Worm (Caenorhabditis elegans): ENCODE measurements around the gene T04H1.5.
A peak's percentile ranks its signal among the peaks of the same experiment; 100 is the strongest.

The T04H1.5 gene

DNA sequence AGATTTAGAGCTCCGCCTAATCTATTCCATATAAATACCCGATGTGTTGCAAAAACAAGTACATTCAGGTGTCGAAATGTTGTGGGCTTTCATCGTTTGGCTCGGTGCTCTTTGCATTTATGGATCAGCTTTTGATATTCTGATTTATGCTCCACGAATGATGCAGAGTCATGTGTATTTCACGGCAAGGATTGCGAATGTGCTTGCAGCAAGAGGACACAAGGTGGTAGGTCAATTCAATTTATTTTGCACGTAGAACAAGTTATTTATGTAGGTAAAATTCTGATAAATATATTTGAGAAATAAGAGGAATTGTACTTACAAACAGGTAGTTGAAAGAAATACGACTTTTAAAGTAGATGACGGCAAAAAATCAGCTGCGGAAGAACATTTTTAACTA lies 7.8 kb downstream of the T04H1.5 start, which contains the start of gene ugt-56:
Gene ugt-56 (plus strand): TSS at position 61 of the 400 bp plus-strand sequence.
- TF ChIP-seq him-1 (tag; optimal IDR thresholded peaks at IDR 0.05) (no peak), dao-5 (tag; optimal IDR thresholded peaks at IDR 0.05) (no peak), W03F9.2 (tag; optimal IDR thresholded peaks at IDR 0.05) (no peak)

DNA sequence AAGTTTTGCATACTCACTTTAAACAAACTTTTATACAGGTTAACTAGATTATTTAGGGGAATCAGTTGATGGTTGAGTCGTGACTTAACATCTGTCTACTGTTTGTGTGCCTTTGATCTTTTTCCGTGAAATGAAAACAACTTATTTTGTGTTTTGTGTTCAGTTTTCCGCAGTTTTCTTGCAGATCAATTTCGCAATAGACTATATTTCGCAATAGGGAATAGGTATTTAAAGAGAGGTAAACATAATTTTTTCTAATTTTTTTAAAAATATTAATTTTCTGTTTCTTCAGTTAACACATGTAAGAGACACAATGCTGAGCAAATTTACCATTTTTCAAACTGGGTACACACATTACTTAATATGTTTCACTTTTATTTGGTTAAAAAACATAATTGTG lies 10.2 kb downstream of the T04H1.5 start, which contains the start of gene tbb-6:
Gene tbb-6 (plus strand): TSS at position 155 of the 400 bp plus-strand sequence.
- no peak for TF ChIP-seq W03F9.2 (tag; optimal IDR thresholded peaks at IDR 0.05)
- TF ChIP-seq him-1 (tag; optimal IDR thresholded peaks at IDR 0.05), result no peak
- no peak for TF ChIP-seq dao-5 (tag; optimal IDR thresholded peaks at IDR 0.05)

ce11 chrV:12263723-12264122 lies 12.6 kb downstream of the T04H1.5 start, which contains the start of gene ssp-35:
Gene ssp-35 (minus strand): TSS chrV:12263823.
- TF ChIP-seq him-1 (tag; optimal IDR thresholded peaks at IDR 0.05) (no peak), W03F9.2 (tag; optimal IDR thresholded peaks at IDR 0.05) (no peak), dao-5 (tag; optimal IDR thresholded peaks at IDR 0.05) (no peak)

DNA sequence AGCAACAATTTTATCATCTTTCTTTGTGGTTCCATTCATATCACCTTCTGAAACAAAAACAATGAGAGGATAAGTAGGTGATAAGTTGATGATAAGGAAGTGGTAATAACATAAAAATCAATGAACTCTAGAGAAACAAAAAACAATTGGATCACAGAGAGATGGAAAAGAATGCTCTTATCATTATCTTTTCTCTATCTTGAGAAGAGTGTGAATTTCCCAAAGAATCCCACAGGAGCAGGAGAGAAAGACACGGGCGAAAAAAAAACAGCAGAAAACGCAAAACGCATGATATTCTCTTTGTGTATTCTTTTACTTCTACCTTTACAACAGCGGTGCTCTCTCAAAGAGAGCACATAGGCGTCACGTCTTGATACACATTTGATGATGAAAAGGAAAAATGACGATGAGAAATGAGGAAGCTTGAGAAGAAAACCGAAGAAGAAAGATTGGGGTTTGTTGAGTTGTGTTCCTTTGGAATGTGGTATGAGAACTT lies 18.2 kb downstream of the T04H1.5 start, which contains the start of gene twk-24:
Gene twk-24 (minus strand): TSS at position 51 of the 496 bp plus-strand sequence.
- TF ChIP-seq dao-5 (tag; optimal IDR thresholded peaks at IDR 0.05) (no peak), him-1 (tag; optimal IDR thresholded peaks at IDR 0.05) (no peak), W03F9.2 (tag; optimal IDR thresholded peaks at IDR 0.05) (no peak)

DNA sequence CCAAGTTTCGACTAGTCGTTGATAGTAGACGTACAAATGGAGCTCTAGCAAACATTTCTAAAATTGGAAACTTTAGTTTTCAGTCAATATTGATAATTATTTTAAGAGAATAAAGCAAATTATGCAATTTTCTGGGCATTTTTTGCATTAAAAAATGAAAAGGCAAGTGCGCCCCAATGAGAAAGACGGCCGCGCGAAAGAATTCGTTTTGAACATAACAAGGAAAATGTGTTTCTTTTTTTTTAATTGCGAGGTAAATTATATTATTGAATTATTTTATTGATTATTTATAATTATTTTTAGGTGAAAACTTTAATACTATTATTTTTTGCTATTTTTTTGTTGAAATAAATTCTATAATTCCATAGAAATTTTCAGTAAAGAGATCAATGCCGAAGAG lies 20.4 kb downstream of the T04H1.5 start, which contains the start of the genes tsfm-1 and capg-2:
Gene tsfm-1 (minus strand): TSS at position 57 of the 400 bp plus-strand sequence.
Gene capg-2 (plus strand): TSS at position 379 of the 400 bp plus-strand sequence.
- TF ChIP-seq him-1 (tag; optimal IDR thresholded peaks at IDR 0.05), result no peak
- peak; percentile 19 for TF ChIP-seq W03F9.2 (tag; optimal IDR thresholded peaks at IDR 0.05)

DNA sequence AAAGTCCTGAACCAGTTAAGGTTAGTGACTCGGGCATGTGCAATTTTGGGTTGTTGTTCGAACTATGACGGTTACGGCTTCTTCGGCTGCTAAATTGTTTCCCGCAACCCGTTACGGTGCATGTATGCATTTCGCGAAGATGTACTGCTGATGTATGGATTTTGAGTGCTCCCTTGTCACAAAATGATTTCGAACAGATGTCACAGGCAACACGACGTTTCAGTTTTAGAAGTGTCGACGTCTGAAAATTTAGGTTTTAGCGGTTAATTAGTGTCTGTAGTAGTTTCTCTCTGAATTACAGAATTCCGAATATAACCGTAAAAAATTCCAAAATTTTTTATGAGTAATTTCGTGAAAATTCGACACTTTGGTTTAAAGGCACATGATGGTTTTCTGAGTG lies 24.6 kb downstream of the T04H1.5 start:
- TF ChIP-seq W03F9.2 (tag; optimal IDR thresholded peaks at IDR 0.05) (no peak), dao-5 (tag; optimal IDR thresholded peaks at IDR 0.05) (no peak), him-1 (tag; optimal IDR thresholded peaks at IDR 0.05) (no peak)

ce11 chrV:12276946-12277345 lies 25.8 kb downstream of the T04H1.5 start, which contains the start of gene bnc-1:
Gene bnc-1 (minus strand): TSS chrV:12277046.
- no peak for TF ChIP-seq dao-5 (tag; optimal IDR thresholded peaks at IDR 0.05)
- TF ChIP-seq W03F9.2 (tag; optimal IDR thresholded peaks at IDR 0.05), result no peak
- no peak for TF ChIP-seq him-1 (tag; optimal IDR thresholded peaks at IDR 0.05)

- no peak for TF ChIP-seq W03F9.2 (tag; optimal IDR thresholded peaks at IDR 0.05)
- no peak for TF ChIP-seq dao-5 (tag; optimal IDR thresholded peaks at IDR 0.05)
- no peak for TF ChIP-seq him-1 (tag; optimal IDR thresholded peaks at IDR 0.05)
Measured at ce11 chrV:12281508-12281907, 30.4 kb downstream of the T04H1.5 start.

DNA sequence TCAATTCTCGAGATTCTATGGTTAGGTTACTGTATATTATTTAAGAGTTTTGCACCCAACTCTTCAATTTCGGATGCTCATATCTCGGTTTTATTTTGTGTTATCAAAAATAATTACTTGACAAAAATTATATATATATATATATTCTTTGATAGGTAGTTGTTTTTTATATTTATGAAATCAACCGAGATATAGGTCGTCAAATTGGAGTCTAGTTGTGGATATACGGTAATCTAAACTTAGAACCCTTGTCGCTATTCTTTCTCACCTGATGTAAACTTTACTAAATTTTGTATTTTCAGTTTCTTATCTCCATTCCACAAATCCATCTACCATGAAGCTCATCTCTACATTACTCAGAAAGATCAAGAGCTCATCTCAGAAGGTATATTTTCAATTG lies 32.0 kb downstream of the T04H1.5 start, which contains the start of gene F55C5.10:
Gene F55C5.10 (plus strand): TSS at position 301 of the 400 bp plus-strand sequence.
- TF ChIP-seq dao-5 (tag; optimal IDR thresholded peaks at IDR 0.05) (no peak), him-1 (tag; optimal IDR thresholded peaks at IDR 0.05) (no peak), W03F9.2 (tag; optimal IDR thresholded peaks at IDR 0.05) (no peak)

ce11 chrV:12287667-12288066 lies 36.5 kb downstream of the T04H1.5 start:
- TF ChIP-seq W03F9.2 (tag; optimal IDR thresholded peaks at IDR 0.05) (no peak), dao-5 (tag; optimal IDR thresholded peaks at IDR 0.05) (no peak), him-1 (tag; optimal IDR thresholded peaks at IDR 0.05) (no peak)

DNA sequence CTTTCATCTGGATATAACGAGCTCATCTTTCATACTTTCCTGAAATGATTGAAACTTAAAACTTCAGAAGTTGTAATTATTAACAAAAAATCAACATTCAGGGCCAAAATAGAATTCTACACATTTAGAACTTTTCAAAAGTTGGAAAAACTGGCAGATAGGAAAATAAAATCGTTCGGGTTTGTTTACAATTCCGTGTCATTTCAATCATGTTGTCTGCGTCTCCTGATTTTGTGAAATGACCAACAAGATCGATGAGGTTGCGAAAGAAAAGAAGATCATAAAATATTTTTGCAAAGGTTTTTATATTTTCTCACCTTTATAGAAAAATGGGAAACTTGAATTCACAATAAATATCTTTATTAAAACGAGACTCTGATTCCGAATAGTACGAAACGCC lies 37.4 kb downstream of the T04H1.5 start, which contains the start of gene rskd-1:
Gene rskd-1 (minus strand): TSS at position 39 of the 400 bp plus-strand sequence.
- TF ChIP-seq W03F9.2 (tag; optimal IDR thresholded peaks at IDR 0.05), result no peak
- TF ChIP-seq him-1 (tag; optimal IDR thresholded peaks at IDR 0.05), result no peak
- TF ChIP-seq dao-5 (tag; optimal IDR thresholded peaks at IDR 0.05), result no peak

DNA sequence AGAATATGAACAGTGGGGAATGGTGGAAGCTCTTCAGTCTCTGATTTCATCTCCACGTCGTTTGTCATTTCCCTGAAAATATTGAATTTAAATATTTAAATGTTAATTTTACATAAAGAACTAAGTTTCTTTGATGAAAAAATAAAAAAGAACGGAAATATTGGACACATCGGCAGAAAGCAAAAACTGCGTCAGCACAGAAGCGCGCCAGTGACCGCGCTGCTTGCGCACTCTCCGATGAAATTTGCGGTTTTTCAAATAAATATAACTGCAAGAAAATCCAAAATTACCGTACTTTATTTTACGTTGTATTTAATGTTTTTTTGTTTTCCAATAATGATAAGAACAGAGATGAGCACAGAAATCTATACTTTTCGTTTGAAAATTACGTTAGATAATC lies 40.4 kb downstream of the T04H1.5 start, which contains the start of the genes srpa-68 and srh-16:
Gene srpa-68 (minus strand): TSS at position 72 of the 400 bp plus-strand sequence.
Gene srh-16 (plus strand): TSS at position 275 of the 400 bp plus-strand sequence.
- TF ChIP-seq dao-5 (tag; optimal IDR thresholded peaks at IDR 0.05), result no peak
- peak; percentile 73 for TF ChIP-seq him-1 (tag; optimal IDR thresholded peaks at IDR 0.05)
- TF ChIP-seq W03F9.2 (tag; optimal IDR thresholded peaks at IDR 0.05), result peak; percentile 92

DNA sequence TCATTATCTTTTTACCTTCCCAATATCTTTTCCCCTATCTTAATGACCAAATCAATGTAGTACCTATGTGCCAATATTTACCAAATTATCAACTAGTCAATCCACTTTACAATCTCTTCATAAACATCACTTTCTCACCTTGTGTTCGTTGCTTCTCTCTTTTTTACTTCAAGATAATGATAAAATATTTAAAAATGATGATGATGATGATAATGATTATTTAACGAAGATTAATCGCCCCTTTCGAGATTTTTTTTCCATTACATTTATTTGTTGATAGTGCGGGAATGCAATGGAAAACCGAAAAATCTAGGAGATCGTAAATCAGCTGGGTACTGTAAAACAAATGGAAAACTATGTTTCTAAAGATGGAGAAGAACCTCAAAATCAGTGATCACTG lies 43.0 kb downstream of the T04H1.5 start:
- TF ChIP-seq W03F9.2 (tag; optimal IDR thresholded peaks at IDR 0.05) (no peak), him-1 (tag; optimal IDR thresholded peaks at IDR 0.05) (no peak), dao-5 (tag; optimal IDR thresholded peaks at IDR 0.05) (no peak)

ce11 chrV:12295015-12295414 lies 43.9 kb downstream of the T04H1.5 start:
- TF ChIP-seq dao-5 (tag; optimal IDR thresholded peaks at IDR 0.05) (no peak), him-1 (tag; optimal IDR thresholded peaks at IDR 0.05) (no peak), W03F9.2 (tag; optimal IDR thresholded peaks at IDR 0.05) (no peak)

Data from whole organism, L4/young adult.